Worm (Caenorhabditis elegans) whole organism, mixed stage, embryonic: ENCODE results near the gene sft-1.

Source experiments
- M03D4.4 ChIP-seq: sonication (generic microtip); optimal IDR thresholded peaks from 2 replicates; lab custom pipeline; 2017; ENCODE audit warnings: mild to moderate bottlenecking, missing genetic modification characterization, missing compliant biosample characterization
- blmp-1 ChIP-seq: fragments of 150-350 bp; optimal IDR thresholded peaks from 2 replicates; lab custom pipeline; 2014; ENCODE audit warnings: missing biosample characterization, missing genetic modification characterization
- ceh-39 ChIP-seq: fragments of 150-350 bp; optimal IDR thresholded peaks from 2 replicates; lab custom pipeline; 2014; ENCODE audit warnings: missing biosample characterization, missing genetic modification characterization
- ceh-43 ChIP-seq: fragments of 200-800 bp; sonication (Bioruptor generic); optimal IDR thresholded peaks from 2 replicates; lab custom pipeline; 2018; ENCODE audit warnings: mild to moderate bottlenecking, missing genetic modification characterization, moderate library complexity, missing compliant biosample characterization
- ceh-83 ChIP-seq: fragments of 200-800 bp; sonication (Bioruptor generic); optimal IDR thresholded peaks from 2 replicates; lab custom pipeline; 2018; ENCODE audit warnings: mild to moderate bottlenecking, missing genetic modification characterization, missing compliant biosample characterization
- ces-1 ChIP-seq: fragments of 150-350 bp; optimal IDR thresholded peaks from 2 replicates; lab custom pipeline; 2014; ENCODE audit warnings: missing biosample characterization, missing genetic modification reagents, missing genetic modification characterization
- cnd-1 ChIP-seq: fragments of 200-800 bp; sonication (Bioruptor generic); optimal IDR thresholded peaks from 2 replicates; lab custom pipeline; 2018; ENCODE audit warnings: mild to moderate bottlenecking, missing genetic modification characterization, missing compliant biosample characterization
- drap-1 ChIP-seq: fragments of 200-800 bp; sonication (Bioruptor generic); optimal IDR thresholded peaks from 3 replicates; lab custom pipeline; 2018; ENCODE audit warnings: mild to moderate bottlenecking, missing genetic modification characterization, missing compliant biosample characterization
- elt-1 ChIP-seq: sonication (generic microtip); optimal IDR thresholded peaks from 2 replicates; lab custom pipeline; 2017; ENCODE audit warnings: missing genetic modification characterization, mild to moderate bottlenecking, missing compliant biosample characterization, antibody characterized with exemption, moderate library complexity, borderline replicate concordance; ENCODE audit not compliant: insufficient read depth
- elt-3 ChIP-seq: fragments of 150-350 bp; optimal IDR thresholded peaks from 2 replicates; lab custom pipeline; 2014; ENCODE audit warnings: missing biosample characterization, missing genetic modification characterization
- flh-1 ChIP-seq: fragments of 200-800 bp; sonication (Bioruptor generic); optimal IDR thresholded peaks from 2 replicates; lab custom pipeline; 2018; ENCODE audit warnings: mild to moderate bottlenecking, missing genetic modification characterization, moderate library complexity, missing compliant biosample characterization
- ham-2 ChIP-seq: fragments of 200-800 bp; sonication (Bioruptor generic); optimal IDR thresholded peaks from 2 replicates; lab custom pipeline; 2018; ENCODE audit warnings: mild to moderate bottlenecking, missing genetic modification characterization, missing compliant biosample characterization
- hlh-1 ChIP-seq: fragments of 150-350 bp; optimal IDR thresholded peaks from 2 replicates; lab custom pipeline; 2014; ENCODE audit warnings: missing biosample characterization, missing genetic modification reagents, missing genetic modification characterization
- lin-13 ChIP-seq: fragments of 150-350 bp; optimal IDR thresholded peaks from 2 replicates; lab custom pipeline; 2014; ENCODE audit warnings: missing biosample characterization, missing genetic modification characterization
- lin-32 ChIP-seq: fragments of 200-800 bp; sonication (Bioruptor generic); optimal IDR thresholded peaks from 2 replicates; lab custom pipeline; 2018; ENCODE audit warnings: mild to moderate bottlenecking, missing genetic modification characterization, missing compliant biosample characterization
- lsy-2 ChIP-seq: fragments of 150-350 bp; optimal IDR thresholded peaks from 2 replicates; lab custom pipeline; 2014; ENCODE audit warnings: missing biosample characterization, missing genetic modification characterization
- mep-1 ChIP-seq: fragments of 150-350 bp; optimal IDR thresholded peaks from 2 replicates; lab custom pipeline; 2017; ENCODE audit warnings: missing biosample characterization, missing genetic modification reagents, missing genetic modification characterization, inconsistent platforms
- mls-2 ChIP-seq: sonication (generic microtip); optimal IDR thresholded peaks from 2 replicates; lab custom pipeline; 2016; ENCODE audit warnings: mild to moderate bottlenecking, missing genetic modification characterization, moderate library complexity, missing compliant biosample characterization
- nhr-2 ChIP-seq: fragments of 150-350 bp; optimal IDR thresholded peaks from 2 replicates; lab custom pipeline; 2014; ENCODE audit warnings: missing biosample characterization, missing genetic modification characterization
- nhr-237 ChIP-seq: fragments of 150-350 bp; optimal IDR thresholded peaks from 2 replicates; lab custom pipeline; 2014; ENCODE audit warnings: missing biosample characterization, missing genetic modification characterization
- nhr-28 ChIP-seq: fragments of 150-350 bp; optimal IDR thresholded peaks from 2 replicates; lab custom pipeline; 2014; ENCODE audit warnings: missing biosample characterization, missing genetic modification characterization
- nhr-76 ChIP-seq: sonication (generic microtip); optimal IDR thresholded peaks from 2 replicates; lab custom pipeline; 2017; ENCODE audit warnings: missing biosample characterization, missing genetic modification characterization
- pha-4 ChIP-seq: fragments of 150-350 bp; optimal IDR thresholded peaks from 2 replicates; lab custom pipeline; 2018; ENCODE audit warnings: missing biosample characterization, missing genetic modification reagents, missing genetic modification characterization
- sem-2 ChIP-seq: fragments of 200-800 bp; sonication (Bioruptor generic); optimal IDR thresholded peaks from 2 replicates; lab custom pipeline; 2018; ENCODE audit warnings: mild to moderate bottlenecking, missing genetic modification characterization, missing compliant biosample characterization
- snpc-4 ChIP-seq: fragments of 150-350 bp; optimal IDR thresholded peaks from 2 replicates; lab custom pipeline; 2014; ENCODE audit warnings: missing biosample characterization, missing genetic modification characterization
- tbx-8 ChIP-seq: fragments of 200-800 bp; sonication (Bioruptor generic); optimal IDR thresholded peaks from 2 replicates; lab custom pipeline; 2018; ENCODE audit warnings: mild to moderate bottlenecking, missing genetic modification characterization, moderate library complexity, missing compliant biosample characterization
- unc-120 ChIP-seq: sonication (generic microtip); optimal IDR thresholded peaks from 2 replicates; lab custom pipeline; 2017; ENCODE audit warnings: missing genetic modification characterization, missing compliant biosample characterization; ENCODE audit not compliant: poor library complexity, severe bottlenecking
- unc-39 ChIP-seq: fragments of 150-350 bp; optimal IDR thresholded peaks from 2 replicates; lab custom pipeline; 2014; ENCODE audit warnings: missing biosample characterization, missing genetic modification characterization
- zip-8 ChIP-seq: fragments of 150-350 bp; optimal IDR thresholded peaks from 2 replicates; lab custom pipeline; 2014; ENCODE audit warnings: missing biosample characterization, missing genetic modification characterization
- ztf-11 ChIP-seq: fragments of 150-350 bp; optimal IDR thresholded peaks from 2 replicates; lab custom pipeline; 2014; ENCODE audit warnings: missing biosample characterization, missing genetic modification characterization

The sft-1 gene

DNA sequence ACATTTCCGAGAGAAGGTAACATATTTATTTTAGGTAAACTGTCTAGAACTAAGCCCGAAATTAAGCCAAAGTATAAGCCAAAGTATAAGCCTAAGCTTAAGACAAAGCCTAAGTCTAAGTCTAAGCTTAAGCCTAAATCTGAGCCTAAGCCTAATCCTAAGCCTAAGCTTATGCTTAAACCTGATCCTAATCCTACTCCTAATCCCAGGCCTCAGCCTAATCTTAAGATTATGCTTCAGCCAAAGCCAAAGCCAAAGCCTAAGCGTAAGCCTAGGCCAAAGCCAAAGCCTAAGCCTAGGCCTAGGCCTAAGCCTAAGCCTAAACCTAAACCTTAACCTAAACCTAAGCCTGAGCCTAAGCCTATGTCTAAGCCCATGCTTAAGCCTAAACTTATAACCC, 30.6 kb upstream of the sft-1 start:
- TF ChIP-seq ham-2 (GFP tag; lab: Kevin White, UChicago) (peak; percentile 6), nhr-76 (tag; lab: Kevin White, UChicago) (no peak), elt-1 (no peak), cnd-1 (tag; lab: Kevin White, UChicago) (no peak)
- TF ChIP-seq, all 35 proteins: peak for 1

DNA sequence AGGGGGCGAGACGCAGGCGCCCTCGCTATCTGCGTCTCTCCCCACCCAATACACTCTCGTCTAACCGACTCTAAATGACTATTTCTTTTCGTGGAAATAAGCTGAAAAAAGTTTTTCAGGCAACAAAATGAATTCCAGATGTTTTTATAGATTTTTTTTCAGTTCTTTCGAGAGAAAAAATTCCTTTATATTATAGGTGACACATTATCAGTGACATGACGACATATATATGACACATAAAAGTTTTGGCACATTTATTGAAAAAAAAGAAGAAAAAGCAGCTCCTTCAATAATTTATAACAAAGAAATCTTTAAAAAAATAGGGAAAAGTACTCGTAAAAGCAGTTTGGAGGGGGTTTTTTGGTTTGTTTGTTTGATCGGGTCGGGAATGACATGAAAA, 26.2 kb upstream of the sft-1 start, which contains the start of gene fipr-29:
TSS of gene fipr-29 (minus strand) at position 101 of the 400 bp plus-strand sequence.
- TF ChIP-seq cnd-1 (tag; lab: Kevin White, UChicago) (no peak), flh-1 (GFP tag; lab: Kevin White, UChicago) (no peak), blmp-1 (no peak), hlh-1 (tag; lab: Kevin White, UChicago) (no peak)

DNA sequence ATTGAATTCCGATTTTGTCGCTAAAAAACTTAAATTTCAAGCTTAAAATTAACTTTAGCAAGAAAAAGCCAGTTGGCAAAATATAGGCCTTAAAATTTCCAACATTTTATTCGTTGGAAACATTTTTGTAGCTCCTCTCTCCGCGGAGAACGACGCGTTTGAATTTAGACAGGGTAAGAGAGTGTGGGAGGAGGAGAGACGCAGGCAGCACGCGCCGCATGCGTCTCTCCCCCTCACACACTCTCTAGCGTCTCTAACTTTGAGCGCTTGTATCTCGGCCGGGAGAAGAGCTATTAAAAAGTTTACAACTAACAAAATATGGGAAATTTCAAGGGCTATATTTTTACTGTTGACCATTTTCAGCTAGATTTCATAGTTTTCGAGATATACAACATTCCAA, 25.2 kb upstream of the sft-1 start:
- TF ChIP-seq M03D4.4 (tag; lab: Kevin White, UChicago) (no peak), ceh-39 (tag; lab: Kevin White, UChicago) (no peak), mls-2 (tag; lab: Kevin White, UChicago) (no peak), lin-13 (tag; lab: Kevin White, UChicago) (no peak), nhr-2 (tag; lab: Kevin White, UChicago) (no peak), sem-2 (no peak), drap-1 (GFP tag; lab: Kevin White, UChicago) (no peak), lin-32 (no peak), nhr-28 (tag; lab: Kevin White, UChicago) (no peak), tbx-8 (GFP tag; lab: Kevin White, UChicago) (no peak), ztf-11 (no peak), nhr-237 (tag; lab: Kevin White, UChicago) (no peak)
- TF ChIP-seq, all 35 proteins: peak for 0

DNA sequence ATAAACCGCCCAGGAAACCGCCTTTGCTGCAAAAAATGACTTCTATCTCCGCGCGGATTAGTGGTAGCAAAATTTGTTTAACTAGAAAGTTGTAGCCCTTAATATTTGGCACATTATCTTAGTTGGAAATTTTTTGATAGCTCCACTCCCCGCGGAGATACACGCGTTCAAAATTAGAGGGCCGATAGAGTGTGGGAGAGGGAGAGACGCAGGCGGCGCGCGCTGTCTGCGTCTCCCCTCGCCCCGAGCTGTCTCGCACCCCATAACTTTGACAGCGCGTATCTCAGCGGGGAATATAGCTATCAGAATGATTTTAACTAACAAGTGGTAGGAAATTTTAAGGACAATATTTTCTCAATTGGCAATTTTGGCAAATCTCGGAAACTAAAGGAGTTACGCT, 23.4 kb upstream of the sft-1 start:
- TF ChIP-seq elt-1 (no peak), ceh-39 (tag; lab: Kevin White, UChicago) (no peak), lin-13 (tag; lab: Kevin White, UChicago) (no peak), unc-39 (tag; lab: Kevin White, UChicago) (no peak), nhr-76 (tag; lab: Kevin White, UChicago) (no peak), snpc-4 (tag; lab: Kevin White, UChicago) (no peak), nhr-237 (tag; lab: Kevin White, UChicago) (no peak), hlh-1 (tag; lab: Kevin White, UChicago) (no peak), elt-3 (tag; lab: Kevin White, UChicago) (no peak)

DNA sequence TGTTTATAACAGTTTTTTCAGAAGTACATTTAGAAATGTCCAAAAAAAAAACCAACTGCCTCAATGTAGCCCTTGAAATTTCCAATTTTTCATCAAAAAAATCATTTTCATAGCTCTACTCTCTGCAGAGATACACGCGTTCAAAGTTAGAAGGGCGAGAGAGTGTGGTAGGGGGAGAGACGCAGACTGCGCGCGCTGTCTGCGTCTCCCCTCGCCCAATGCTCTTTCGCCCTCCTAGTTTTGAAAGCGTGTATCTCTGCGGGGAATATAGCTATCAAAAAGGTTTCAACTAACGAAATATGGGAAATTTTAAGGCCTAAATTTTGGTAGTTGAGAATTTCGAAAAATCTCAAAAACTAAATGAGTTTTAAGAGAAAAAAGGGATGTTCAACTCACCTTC, 22.9 kb upstream of the sft-1 start:
- TF ChIP-seq blmp-1 (no peak), sem-2 (no peak), mep-1 (tag; lab: Kevin White, UChicago) (no peak)

DNA sequence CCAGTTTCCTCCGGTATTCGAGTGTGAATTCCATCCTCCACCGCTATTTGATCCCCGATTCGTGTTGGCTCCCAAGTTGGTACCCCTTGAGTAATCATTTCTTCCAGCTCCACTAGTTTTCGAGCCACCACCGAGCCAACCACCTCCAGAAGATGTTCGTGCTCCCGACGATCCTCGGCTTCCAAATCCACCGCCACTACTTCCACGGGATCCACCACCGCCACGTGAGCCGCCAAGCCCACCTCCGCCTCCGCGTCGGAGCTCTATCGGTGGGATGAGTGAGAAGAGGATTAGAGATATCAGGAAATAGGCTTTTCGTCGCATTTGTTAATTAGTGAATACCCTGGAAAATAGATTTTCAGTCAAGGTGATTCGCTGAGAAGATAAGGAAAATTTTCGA, 22.5 kb upstream of the sft-1 start, which contains the start of gene H06I04.6:
TSS of gene H06I04.6 (minus strand) at position 345 of the 400 bp plus-strand sequence.
- TF ChIP-seq nhr-2 (tag; lab: Kevin White, UChicago), result no peak
- TF ChIP-seq pha-4 (tag; lab: Kevin White, UChicago), result no peak
- no peak for TF ChIP-seq blmp-1
- no peak for TF ChIP-seq drap-1 (GFP tag; lab: Kevin White, UChicago)
- TF ChIP-seq unc-120, result no peak
- TF ChIP-seq mep-1 (tag; lab: Kevin White, UChicago), result no peak
- TF ChIP-seq lsy-2 (tag; lab: Kevin White, UChicago), result no peak
- TF ChIP-seq ces-1 (GFP tag; lab: Kevin White, UChicago), result no peak
- no peak for TF ChIP-seq lin-32
- no peak for TF ChIP-seq zip-8 (tag; lab: Kevin White, UChicago)
- TF ChIP-seq flh-1 (GFP tag; lab: Kevin White, UChicago), result no peak
- no peak for TF ChIP-seq ceh-43
- no peak for TF ChIP-seq elt-3 (tag; lab: Kevin White, UChicago)
- no peak for TF ChIP-seq nhr-237 (tag; lab: Kevin White, UChicago)
- no peak for TF ChIP-seq ceh-83
- no peak for TF ChIP-seq tbx-8 (GFP tag; lab: Kevin White, UChicago)
- TF ChIP-seq snpc-4 (tag; lab: Kevin White, UChicago), result no peak
